Worm (Caenorhabditis elegans): ENCODE measurements around the gene coq-5.
A peak's percentile ranks its signal among the peaks of the same experiment; 100 is the strongest.

coq-5 gene

DNA sequence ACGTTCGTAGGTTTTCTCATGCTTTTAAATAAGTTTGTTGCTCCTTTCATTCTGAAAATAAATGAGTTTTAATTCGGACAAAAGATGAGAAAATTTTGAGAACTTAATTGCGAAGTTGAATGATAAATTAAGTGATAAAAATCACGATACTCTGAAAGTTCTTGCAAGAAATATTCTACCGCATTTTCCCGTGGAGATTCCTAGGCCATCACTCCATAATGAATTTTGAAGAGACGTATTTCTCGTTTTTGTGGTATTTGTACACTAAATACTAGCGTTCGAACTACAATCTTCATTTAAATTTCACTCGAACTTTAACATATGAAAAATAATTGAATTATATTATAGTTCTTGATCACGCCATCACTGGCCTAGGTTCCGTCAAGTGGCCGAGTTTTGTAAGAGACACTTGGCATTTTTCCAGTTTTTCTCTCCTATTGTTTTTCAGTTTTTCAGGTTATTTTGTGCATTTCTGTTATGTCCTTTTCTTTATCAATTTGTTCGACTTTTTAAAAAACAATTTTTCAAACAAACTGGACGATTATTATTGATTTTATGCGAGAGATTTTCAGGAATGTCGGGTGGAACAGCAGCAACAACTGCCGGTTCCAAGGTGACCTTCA lies at the start of gene coq-5, which contains the start of gene ufm-1:
Gene coq-5 (minus strand): TSS at position 51 of the 623 bp plus-strand sequence.
Gene ufm-1 (plus strand): TSS at position 573 of the 623 bp plus-strand sequence.
- TF ChIP-seq pha-4 (tag; optimal IDR thresholded peaks at IDR 0.05) (peak; percentile 14), tbx-2 (tag; optimal IDR thresholded peaks at IDR 0.05) (no peak), nhr-43 (tag; optimal IDR thresholded peaks at IDR 0.05; ENCODE audit: poor library complexity, severe bottlenecking) (peak; percentile 55), pqm-1 (tag; optimal IDR thresholded peaks at IDR 0.05) (no peak), ztf-11 (tag; optimal IDR thresholded peaks at IDR 0.05) (no peak), ceh-82 (tag; optimal IDR thresholded peaks at IDR 0.05) (no peak), fkh-2 (tag; optimal IDR thresholded peaks at IDR 0.05) (no peak), nhr-12 (tag; optimal IDR thresholded peaks at IDR 0.05) (no peak), mdl-1 (tag; optimal IDR thresholded peaks at IDR 0.05) (no peak), nhr-237 (tag; optimal IDR thresholded peaks at IDR 0.05) (no peak), daf-12 (tag; optimal IDR thresholded peaks at IDR 0.05) (no peak), elt-2 (tag; optimal IDR thresholded peaks at IDR 0.05) (peak; percentile 4), nfya-1 (tag; optimal IDR thresholded peaks at IDR 0.05; ENCODE audit: insufficient read depth) (peak; percentile 5), mml-1 (tag; optimal IDR thresholded peaks at IDR 0.05) (no peak), fkh-10 (GFP tag; optimal IDR thresholded peaks at IDR 0.05) (no peak), snpc-4 (tag; optimal IDR thresholded peaks at IDR 0.05) (no peak), ztf-4 (tag; optimal IDR thresholded peaks at IDR 0.05) (no peak), nhr-76 (tag; optimal IDR thresholded peaks at IDR 0.05) (no peak), eor-1 (tag; optimal IDR thresholded peaks at IDR 0.05) (no peak), ceh-28 (tag; optimal IDR thresholded peaks at IDR 0.05) (no peak), zag-1 (tag; optimal IDR thresholded peaks at IDR 0.05) (no peak), jun-1 (tag; optimal IDR thresholded peaks at IDR 0.05) (no peak), unc-62 (GFP tag; optimal IDR thresholded peaks at IDR 0.05) (no peak), lin-15B (tag; optimal IDR thresholded peaks at IDR 0.05) (peak; percentile 18), fos-1 (tag; optimal IDR thresholded peaks at IDR 0.05) (no peak), hmg-11 (tag; optimal IDR thresholded peaks at IDR 0.05) (peak; percentile 8), ZK546.5 (tag; optimal IDR thresholded peaks at IDR 0.05) (no peak), unc-39 (tag; optimal IDR thresholded peaks at IDR 0.05) (no peak), nhr-77 (tag; optimal IDR thresholded peaks at IDR 0.05) (no peak), sea-2 (GFP tag; optimal IDR thresholded peaks at IDR 0.05) (no peak), nhr-11 (tag; optimal IDR thresholded peaks at IDR 0.05) (no peak), aly-2 (tag; optimal IDR thresholded peaks at IDR 0.05) (no peak), lsy-12 (tag; optimal IDR thresholded peaks at IDR 0.05) (no peak), ama-1 (optimal IDR thresholded peaks at IDR 0.05) (no peak), nhr-67 (tag; optimal IDR thresholded peaks at IDR 0.05) (no peak), R02D3.7 (tag; optimal IDR thresholded peaks at IDR 0.05) (no peak), skn-1 (tag; optimal IDR thresholded peaks at IDR 0.05) (no peak), egl-27 (tag; optimal IDR thresholded peaks at IDR 0.05) (no peak), nhr-23 (tag; optimal IDR thresholded peaks at IDR 0.05) (no peak), nhr-25 (tag; optimal IDR thresholded peaks at IDR 0.05) (no peak), ceh-16 (tag; optimal IDR thresholded peaks at IDR 0.05) (no peak), nhr-28 (tag; optimal IDR thresholded peaks at IDR 0.05) (no peak)

ce11 chrIII:7907515-7907914 lies 49.3 kb upstream of the coq-5 start, which contains the start of gene pcp-5:
Gene pcp-5 (minus strand): TSS chrIII:7907615.
- TF ChIP-seq ztf-11 (tag; optimal IDR thresholded peaks at IDR 0.05) (no peak), ZK546.5 (tag; optimal IDR thresholded peaks at IDR 0.05) (no peak), nhr-12 (tag; optimal IDR thresholded peaks at IDR 0.05) (no peak), eor-1 (tag; optimal IDR thresholded peaks at IDR 0.05) (no peak), egl-5 (tag; optimal IDR thresholded peaks at IDR 0.05) (no peak), nfya-1 (tag; optimal IDR thresholded peaks at IDR 0.05; ENCODE audit: insufficient read depth) (no peak), R02D3.7 (tag; optimal IDR thresholded peaks at IDR 0.05) (no peak), ceh-28 (tag; optimal IDR thresholded peaks at IDR 0.05) (no peak), mml-1 (tag; optimal IDR thresholded peaks at IDR 0.05) (no peak), tbx-2 (tag; optimal IDR thresholded peaks at IDR 0.05) (no peak), nhr-67 (tag; optimal IDR thresholded peaks at IDR 0.05) (no peak), nhr-77 (tag; optimal IDR thresholded peaks at IDR 0.05) (no peak), nhr-43 (tag; optimal IDR thresholded peaks at IDR 0.05; ENCODE audit: poor library complexity, severe bottlenecking) (no peak), lsy-12 (tag; optimal IDR thresholded peaks at IDR 0.05) (no peak), lin-39 (tag; optimal IDR thresholded peaks at IDR 0.05) (no peak), jun-1 (tag; optimal IDR thresholded peaks at IDR 0.05) (no peak), nhr-23 (tag; optimal IDR thresholded peaks at IDR 0.05) (no peak), fos-1 (tag; optimal IDR thresholded peaks at IDR 0.05) (no peak), skn-1 (tag; optimal IDR thresholded peaks at IDR 0.05) (no peak), mdl-1 (tag; optimal IDR thresholded peaks at IDR 0.05) (no peak)
